Fruit fly (Drosophila melanogaster) whole organism, embryonic: ENCODE data around the gene sky.

Experiments used
- ATbp ChIP-seq: fragments of 200-800 bp; sonication (Bioruptor generic); optimal IDR thresholded peaks from 2 replicates; lab custom pipeline; 2017; ENCODE audit warnings: missing biosample characterization, mild to moderate bottlenecking, missing genetic modification characterization, missing genetic modification reagents
- Antp ChIP-seq: fragments of 200-800 bp; sonication (Bioruptor generic); optimal IDR thresholded peaks from 3 replicates; lab custom pipeline; 2016; ENCODE audit warnings: missing biosample characterization, missing genetic modification characterization
- Bdp1 ChIP-seq: fragments of 200-800 bp; sonication (Bioruptor generic); optimal IDR thresholded peaks from 3 replicates; lab custom pipeline; 2016; ENCODE audit warnings: missing biosample characterization, missing genetic modification characterization
- CG11247 ChIP-seq: fragments of 200-800 bp; sonication (Bioruptor generic); IDR thresholded peaks from 2 replicates; pipeline ENCODE4 v1.3.6; 2022; ENCODE audit warnings: missing biosample characterization, missing genetic modification characterization
- CG11456 ChIP-seq: fragments of 200-800 bp; sonication (Bioruptor generic); IDR thresholded peaks from 3 replicates; pipeline ENCODE4 v1.3.6; 2022; ENCODE audit warnings: missing biosample characterization, missing genetic modification characterization
- CG11560 ChIP-seq: fragments of 200-800 bp; sonication (Bioruptor generic); IDR thresholded peaks from 3 replicates; pipeline ENCODE4 v1.3.6; 2022; ENCODE audit warnings: missing biosample characterization, missing genetic modification characterization
- CG12155 ChIP-seq: fragments of 200-800 bp; sonication (Bioruptor generic); optimal IDR thresholded peaks from 3 replicates; lab custom pipeline; 2016; ENCODE audit warnings: missing biosample characterization, missing genetic modification characterization
- CG2202 ChIP-seq: fragments of 200-800 bp; sonication (Bioruptor generic); optimal IDR thresholded peaks from 2 replicates; lab custom pipeline; 2018; ENCODE audit warnings: missing biosample characterization, mild to moderate bottlenecking, missing genetic modification characterization
- CG33213 ChIP-seq: fragments of 200-800 bp; sonication (Bioruptor generic); optimal IDR thresholded peaks from 3 replicates; lab custom pipeline; 2016; ENCODE audit warnings: missing biosample characterization, missing genetic modification characterization
- CG33557 ChIP-seq: fragments of 200-800 bp; sonication (Bioruptor generic); optimal IDR thresholded peaks from 2 replicates; lab custom pipeline; 2019; ENCODE audit warnings: missing biosample characterization, mild to moderate bottlenecking, missing genetic modification characterization, moderate library complexity
- CG42726 ChIP-seq: fragments of 200-800 bp; sonication (Bioruptor generic); IDR thresholded peaks from 2 replicates; pipeline ENCODE4 v1.3.6; 2022; ENCODE audit warnings: missing biosample characterization, missing genetic modification characterization; ENCODE audit not compliant: partially characterized antibody
- CG5953 ChIP-seq: fragments of 200-800 bp; sonication (Bioruptor generic); IDR thresholded peaks from 2 replicates; pipeline ENCODE4 v1.3.6; 2022; ENCODE audit warnings: missing biosample characterization, missing genetic modification characterization
- CG6272 ChIP-seq: fragments of 200-800 bp; sonication (Bioruptor generic); IDR thresholded peaks from 2 replicates; pipeline ENCODE4 v1.3.6; 2022; ENCODE audit warnings: missing biosample characterization, missing genetic modification characterization
- CG7786 ChIP-seq: fragments of 200-800 bp; sonication (Bioruptor generic); optimal IDR thresholded peaks from 2 replicates; lab custom pipeline; 2016; ENCODE audit warnings: missing biosample characterization, missing genetic modification characterization
- CG7987 ChIP-seq: fragments of 200-800 bp; sonication (Bioruptor generic); optimal IDR thresholded peaks from 2 replicates; lab custom pipeline; 2018; ENCODE audit warnings: missing biosample characterization, mild to moderate bottlenecking, missing genetic modification characterization, moderate library complexity
- CG8089 ChIP-seq: fragments of 200-800 bp; sonication (Bioruptor generic); optimal IDR thresholded peaks from 3 replicates; lab custom pipeline; 2016; ENCODE audit warnings: missing biosample characterization, missing genetic modification characterization
- CG8290 ChIP-seq, 3 experiments: fragments of 200-800 bp; sonication (Bioruptor generic); optimal IDR thresholded peaks; 2 replicates each; lab custom pipeline; 2016 to 2019; ENCODE audit warnings: missing biosample characterization in 3 of 3, missing genetic modification characterization in 3 of 3, mild to moderate bottlenecking in 2 of 3, moderate library complexity in 1 of 3
- CG8478 ChIP-seq: fragments of >200 bp; optimal IDR thresholded peaks from 2 replicates; lab custom pipeline; 2018
- CG8944 ChIP-seq: fragments of 200-800 bp; sonication (Bioruptor generic); optimal IDR thresholded peaks from 3 replicates; lab custom pipeline; 2016; ENCODE audit warnings: missing biosample characterization, missing genetic modification characterization
- CG9437 ChIP-seq: fragments of 200-800 bp; sonication (Bioruptor generic); optimal IDR thresholded peaks from 2 replicates; lab custom pipeline; 2018; ENCODE audit warnings: missing biosample characterization, mild to moderate bottlenecking, missing genetic modification characterization
- Dll ChIP-seq: fragments of 200-800 bp; sonication (Bioruptor generic); IDR thresholded peaks from 4 replicates; pipeline ENCODE4 v1.3.6; 2022; ENCODE audit warnings: missing biosample characterization, missing genetic modification characterization; ENCODE audit not compliant: partially characterized antibody
- E2f1 ChIP-seq: fragments of 200-800 bp; sonication (Bioruptor generic); IDR thresholded peaks from 2 replicates; pipeline ENCODE4 v1.3.6; 2022; ENCODE audit warnings: missing biosample characterization, missing genetic modification characterization
- Elba2 ChIP-seq: fragments of 200-800 bp; sonication (Bioruptor generic); optimal IDR thresholded peaks from 3 replicates; lab custom pipeline; 2016; ENCODE audit warnings: missing biosample characterization, missing genetic modification characterization
- HLHmδ ChIP-seq: fragments of 200-800 bp; sonication (Bioruptor generic); optimal IDR thresholded peaks from 2 replicates; lab custom pipeline; 2018; ENCODE audit warnings: missing biosample characterization, mild to moderate bottlenecking, missing genetic modification characterization, moderate library complexity
- Hand ChIP-seq: fragments of 200-800 bp; sonication (Bioruptor generic); optimal IDR thresholded peaks from 2 replicates; lab custom pipeline; 2017; ENCODE audit warnings: mild to moderate bottlenecking, missing biosample characterization, missing genetic modification reagents, missing genetic modification characterization
- Hmr ChIP-seq: fragments of 200-800 bp; sonication (Bioruptor generic); optimal IDR thresholded peaks from 3 replicates; lab custom pipeline; 2017; ENCODE audit warnings: mild to moderate bottlenecking, missing biosample characterization, missing genetic modification reagents, missing genetic modification characterization
- Hmx ChIP-seq: fragments of 200-800 bp; sonication (Bioruptor generic); optimal IDR thresholded peaks from 2 replicates; lab custom pipeline; 2016; ENCODE audit warnings: missing biosample characterization, missing genetic modification characterization
- MTF-1 ChIP-seq: fragments of 200-800 bp; sonication (Bioruptor generic); optimal IDR thresholded peaks from 2 replicates; lab custom pipeline; 2018; ENCODE audit warnings: missing biosample characterization, mild to moderate bottlenecking, missing genetic modification characterization, borderline replicate concordance
- Myb ChIP-seq: fragments of 200-800 bp; sonication (Bioruptor generic); optimal IDR thresholded peaks from 2 replicates; lab custom pipeline; 2016; ENCODE audit warnings: missing biosample characterization, missing genetic modification characterization
- Side ChIP-seq: fragments of 200-800 bp; sonication (Bioruptor generic); optimal IDR thresholded peaks from 2 replicates; lab custom pipeline; 2016; ENCODE audit warnings: missing biosample characterization, missing genetic modification characterization
- abd-A ChIP-seq: fragments of 200-800 bp; sonication (Bioruptor generic); optimal IDR thresholded peaks from 3 replicates; lab custom pipeline; 2019; ENCODE audit warnings: missing biosample characterization, mild to moderate bottlenecking, missing genetic modification characterization, moderate library complexity
- ac ChIP-seq: fragments of 200-800 bp; sonication (Bioruptor generic); optimal IDR thresholded peaks from 3 replicates; lab custom pipeline; 2017; ENCODE audit warnings: missing biosample characterization, mild to moderate bottlenecking, missing genetic modification characterization
- cg ChIP-seq: fragments of 200-800 bp; sonication (Bioruptor generic); optimal IDR thresholded peaks from 3 replicates; lab custom pipeline; 2019; ENCODE audit warnings: missing biosample characterization, mild to moderate bottlenecking, missing genetic modification characterization, moderate library complexity
- chn ChIP-seq: fragments of 200-800 bp; sonication (Bioruptor generic); optimal IDR thresholded peaks from 2 replicates; lab custom pipeline; 2016; ENCODE audit warnings: missing biosample characterization, missing genetic modification characterization
- dysf ChIP-seq: fragments of 200-800 bp; sonication (Bioruptor generic); IDR thresholded peaks from 3 replicates; pipeline ENCODE4 v1.3.6; 2022; ENCODE audit warnings: missing biosample characterization, missing genetic modification characterization
- eve ChIP-seq, 2 experiments: fragments of >200 bp; optimal IDR thresholded peaks; 2 replicates each; lab custom pipeline; 2017; ENCODE audit warnings: missing biosample characterization in 2 of 2, missing genetic modification characterization in 2 of 2
- gce ChIP-seq: fragments of 200-800 bp; sonication (Bioruptor generic); IDR thresholded peaks from 3 replicates; pipeline ENCODE4 v1.3.6; 2022; ENCODE audit warnings: missing biosample characterization, missing genetic modification characterization
- gcm ChIP-seq: fragments of 200-800 bp; sonication (Bioruptor generic); optimal IDR thresholded peaks from 2 replicates; lab custom pipeline; 2019; ENCODE audit warnings: missing biosample characterization, mild to moderate bottlenecking, missing genetic modification characterization, moderate library complexity
- gsb-n ChIP-seq: fragments of 200-800 bp; sonication (Bioruptor generic); optimal IDR thresholded peaks from 3 replicates; lab custom pipeline; 2018; ENCODE audit warnings: missing biosample characterization, mild to moderate bottlenecking, missing genetic modification characterization
- hbn ChIP-seq: fragments of 200-800 bp; sonication (Bioruptor generic); IDR thresholded peaks from 2 replicates; pipeline ENCODE4 v1.3.6; 2022; ENCODE audit warnings: missing biosample characterization, missing genetic modification characterization; ENCODE audit not compliant: partially characterized antibody
- hkb ChIP-seq, 2 experiments: fragments of 200-800 bp in 1 of 2; fragments of >200 bp in 1 of 2; sonication (Bioruptor generic) in 1 of 2; IDR thresholded peaks in 1 of 2; optimal IDR thresholded peaks in 1 of 2; 2 replicates each; pipeline versions ENCODE4 v1.3.6 to Lab custom; 2017 to 2022; ENCODE audit warnings: missing biosample characterization in 1 of 2, missing genetic modification characterization in 1 of 2
- kni ChIP-seq: fragments of 200-800 bp; sonication (Bioruptor generic); optimal IDR thresholded peaks from 3 replicates; lab custom pipeline; 2017; ENCODE audit warnings: mild to moderate bottlenecking, missing biosample characterization, missing genetic modification reagents, missing genetic modification characterization
- lab ChIP-seq: fragments of 200-800 bp; sonication (Bioruptor generic); optimal IDR thresholded peaks from 3 replicates; lab custom pipeline; 2017; ENCODE audit warnings: missing biosample characterization, missing genetic modification characterization, mild to moderate bottlenecking, moderate library complexity, missing genetic modification reagents
- salm ChIP-seq: fragments of 200-800 bp; sonication (Bioruptor generic); optimal IDR thresholded peaks from 2 replicates; lab custom pipeline; 2018; ENCODE audit warnings: missing biosample characterization, mild to moderate bottlenecking, missing genetic modification characterization
- sim ChIP-seq: fragments of 200-800 bp; sonication (Bioruptor generic); IDR thresholded peaks from 2 replicates; pipeline ENCODE4 v1.3.6; 2022; ENCODE audit warnings: missing biosample characterization, missing genetic modification characterization
- tin ChIP-seq: fragments of 200-800 bp; sonication (Bioruptor generic); optimal IDR thresholded peaks from 3 replicates; lab custom pipeline; 2016; ENCODE audit warnings: missing biosample characterization, missing genetic modification characterization
- tio ChIP-seq: fragments of 200-800 bp; sonication (Bioruptor generic); optimal IDR thresholded peaks from 2 replicates; lab custom pipeline; 2017; ENCODE audit warnings: missing biosample characterization, missing genetic modification characterization, inconsistent platforms
- twi ChIP-seq: fragments of 200-800 bp; optimal IDR thresholded peaks from 2 replicates; lab custom pipeline; 2019; ENCODE audit warnings: missing biosample characterization, mild to moderate bottlenecking, missing genetic modification characterization, moderate library complexity
- z ChIP-seq: fragments of 200-800 bp; sonication (Bioruptor generic); IDR thresholded peaks from 3 replicates; pipeline ENCODE4 v1.3.6; 2022; ENCODE audit warnings: missing biosample characterization, missing genetic modification characterization

Gene sky

dm6 chr2L:20935338-20936060, 16.8 kb upstream of the sky start (continued):
- TF ChIP-seq tin (no peak), CG33557 (GFP tag; lab: Kevin White, UChicago) (peak; percentile 50), hbn (GFP tag; lab: Robert Waterston, UW) (no peak), salm (tag; lab: Kevin White, UChicago) (peak; percentile 12), abd-A (tag; lab: Kevin White, UChicago) (no peak), Side (GFP tag; lab: Kevin White, UChicago) (no peak), eve (GFP tag; optimal IDR thresholded peaks at IDR 0.05; lab: Kevin White, UChicago) (no peak), Hand (GFP tag; lab: Kevin White, UChicago) (no peak), lab (GFP tag; lab: Kevin White, UChicago) (peak; percentile 24), hkb (optimal IDR thresholded peaks at IDR 0.05; lab: Kevin White, UChicago) (no peak), hkb (GFP tag; IDR thresholded peaks at IDR 0.05; lab: Robert Waterston, UW) (no peak), Hmr (GFP tag; lab: Kevin White, UChicago) (no peak), CG42726 (no peak), gsb-n (tag; lab: Kevin White, UChicago) (no peak), CG5953 (GFP tag; lab: Robert Waterston, UW) (0 out of 2 replicates have a peak, but pooled peaks have one; percentile 12), cg (peak; percentile 10), HLHmδ (GFP tag; lab: Kevin White, UChicago) (peak; percentile 53), MTF-1 (peak; percentile 30), CG11247 (GFP tag; lab: Robert Waterston, UW) (no peak), ATbp (GFP tag; lab: Kevin White, UChicago) (peak; percentile 3), CG33213 (GFP tag; lab: Kevin White, UChicago) (peak; percentile 20), CG8089 (no peak), dysf (GFP tag; lab: Robert Waterston, UW) (no peak), chn (GFP tag; lab: Kevin White, UChicago) (no peak), Bdp1 (GFP tag; lab: Kevin White, UChicago) (no peak), gce (GFP tag; lab: Robert Waterston, UW) (no peak), CG7987 (GFP tag; lab: Kevin White, UChicago) (peak; percentile 32), Antp (GFP tag; lab: Kevin White, UChicago) (no peak), Dll (GFP tag; lab: Robert Waterston, UW) (no peak), CG8944 (GFP tag; lab: Kevin White, UChicago) (no peak), sim (GFP tag; lab: Robert Waterston, UW) (no peak), ac (GFP tag; lab: Kevin White, UChicago) (peak; percentile 65), tio (GFP tag; lab: Kevin White, UChicago) (no peak), Hmx (no peak), E2f1 (GFP tag; lab: Robert Waterston, UW) (no peak), Myb (GFP tag; lab: Kevin White, UChicago) (no peak), CG8290 (GFP tag; optimal IDR thresholded peaks at IDR 0.05; lab: Kevin White, UChicago) (no peak), CG8290 (tag; optimal IDR thresholded peaks at IDR 0.05; lab: Kevin White, UChicago) (peak in 1 of 2 experiments; percentile 0), CG8478 (lab: Kevin White, UChicago) (no peak), Elba2 (no peak), z (0 out of 3 replicates have a peak, but pooled peaks have one; percentile 33), CG7786 (GFP tag; lab: Kevin White, UChicago) (no peak), CG6272 (GFP tag; lab: Robert Waterston, UW) (no peak), CG12155 (GFP tag; lab: Kevin White, UChicago) (no peak), CG9437 (GFP tag; lab: Kevin White, UChicago) (no peak), kni (GFP tag; lab: Kevin White, UChicago) (no peak), twi (tag; lab: Kevin White, UChicago) (no peak), CG11560 (tag; lab: Robert Waterston, UW) (no peak), CG2202 (tag; lab: Kevin White, UChicago) (peak; percentile 24), gcm (GFP tag; lab: Kevin White, UChicago) (no peak), CG11456 (GFP tag; lab: Robert Waterston, UW) (no peak)
